Fruit fly (Drosophila melanogaster): ENCODE data around the gene CG11858.

DNA sequence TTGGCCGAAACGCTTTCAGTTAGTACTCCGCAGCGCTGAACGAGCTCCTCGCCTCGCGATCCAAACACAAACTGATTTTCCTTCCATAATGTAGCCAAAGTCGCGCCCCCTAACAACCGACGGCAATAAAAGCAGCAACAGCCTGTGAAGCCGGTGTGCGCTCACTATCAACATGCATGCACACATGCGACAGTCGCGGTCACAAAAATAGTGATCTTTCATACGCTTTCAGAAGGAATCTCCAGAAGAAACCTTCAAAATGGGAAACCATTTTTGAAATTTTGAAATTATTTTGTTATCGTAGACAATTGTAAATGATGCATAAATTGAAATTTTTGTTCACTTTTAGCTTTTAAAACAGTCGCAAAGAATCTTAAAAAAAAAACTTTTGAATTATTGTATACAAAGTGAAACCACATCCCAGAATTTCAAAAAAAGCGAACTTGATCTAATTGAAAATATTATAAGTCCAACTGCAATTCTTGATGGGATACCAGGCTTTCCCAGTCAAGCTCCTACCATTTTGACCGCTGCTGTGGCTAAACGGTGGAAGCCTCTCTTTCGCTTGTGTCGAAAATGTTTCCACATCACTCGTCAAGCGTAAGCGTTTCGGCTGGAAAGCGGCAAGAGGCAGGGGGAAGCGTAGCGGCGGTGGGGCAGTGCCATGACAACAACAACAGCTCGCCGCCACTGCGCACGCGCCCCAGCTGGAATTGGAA, 30.1 kb upstream of the CG11858 start, which contains the start of gene Cad96Cb:
- TF ChIP-seq CG8478 (optimal IDR thresholded peaks at IDR 0.05), result no peak
- no peak for TF ChIP-seq CTCF (optimal IDR thresholded peaks at IDR 0.05)
